Fruit fly (Drosophila melanogaster) whole organism, embryonic: Measurements from ENCODE around the gene CG12783.

Source experiments
- CG10267 ChIP-seq: fragments of 200-800 bp; sonication (Bioruptor generic); optimal IDR thresholded peaks from 2 replicates; lab custom pipeline; 2018; ENCODE audit warnings: missing biosample characterization, mild to moderate bottlenecking, missing genetic modification characterization, moderate library complexity
- CG11504 ChIP-seq: fragments of 200-800 bp; sonication (Bioruptor generic); optimal IDR thresholded peaks from 3 replicates; lab custom pipeline; 2019; ENCODE audit warnings: missing biosample characterization, mild to moderate bottlenecking, missing genetic modification characterization, moderate library complexity
- CG1233 ChIP-seq: fragments of 200-800 bp; sonication (Bioruptor generic); optimal IDR thresholded peaks from 4 replicates; lab custom pipeline; 2018; ENCODE audit warnings: missing biosample characterization, mild to moderate bottlenecking, missing genetic modification characterization
- CG12391 ChIP-seq: fragments of 200-800 bp; sonication (Bioruptor generic); optimal IDR thresholded peaks from 3 replicates; lab custom pipeline; 2018; ENCODE audit warnings: missing biosample characterization, mild to moderate bottlenecking, missing genetic modification characterization, moderate library complexity
- CG13296 ChIP-seq: fragments of 200-800 bp; sonication (Bioruptor generic); optimal IDR thresholded peaks from 3 replicates; lab custom pipeline; 2018; ENCODE audit warnings: missing biosample characterization, mild to moderate bottlenecking, missing genetic modification characterization
- CG15601 ChIP-seq: fragments of 200-800 bp; sonication (Bioruptor generic); optimal IDR thresholded peaks from 3 replicates; lab custom pipeline; 2019; ENCODE audit warnings: missing biosample characterization, mild to moderate bottlenecking, missing genetic modification characterization, moderate library complexity
- CG16863 ChIP-seq: fragments of 200-800 bp; sonication (Bioruptor generic); optimal IDR thresholded peaks from 3 replicates; lab custom pipeline; 2016; ENCODE audit warnings: missing biosample characterization, missing genetic modification characterization
- CG18619 ChIP-seq: fragments of 200-800 bp; sonication (Bioruptor generic); optimal IDR thresholded peaks from 3 replicates; lab custom pipeline; 2017; ENCODE audit warnings: missing biosample characterization, mild to moderate bottlenecking, missing genetic modification characterization
- CG2199 ChIP-seq: fragments of 200-800 bp; sonication (Bioruptor generic); IDR thresholded peaks from 3 replicates; pipeline ENCODE4 v1.3.6; 2022; ENCODE audit warnings: missing biosample characterization, missing genetic modification characterization
- CG3838 ChIP-seq: fragments of 200-800 bp; sonication (Bioruptor generic); optimal IDR thresholded peaks from 3 replicates; lab custom pipeline; 2016; ENCODE audit warnings: missing biosample characterization, missing genetic modification characterization
- CG4282 ChIP-seq: fragments of 200-800 bp; sonication (Bioruptor generic); optimal IDR thresholded peaks from 2 replicates; lab custom pipeline; 2016; ENCODE audit warnings: missing biosample characterization, missing genetic modification characterization
- CG4707 ChIP-seq: fragments of 200-800 bp; sonication (Bioruptor generic); optimal IDR thresholded peaks from 2 replicates; lab custom pipeline; 2018; ENCODE audit warnings: missing biosample characterization, mild to moderate bottlenecking, missing genetic modification characterization, moderate library complexity
- CG6689 ChIP-seq: fragments of 200-800 bp; sonication (Bioruptor generic); IDR thresholded peaks from 2 replicates; pipeline ENCODE4 v1.3.6; 2022; ENCODE audit warnings: missing biosample characterization, missing genetic modification characterization
- CG7357 ChIP-seq: fragments of 200-800 bp; sonication (Bioruptor generic); IDR thresholded peaks from 3 replicates; pipeline ENCODE4 v1.3.6; 2022; ENCODE audit warnings: missing biosample characterization, missing genetic modification characterization
- CG7963 ChIP-seq: fragments of 200-800 bp; sonication (Bioruptor generic); IDR thresholded peaks from 3 replicates; pipeline ENCODE4 v1.3.6; 2022; ENCODE audit warnings: missing biosample characterization, missing genetic modification characterization; ENCODE audit not compliant: partially characterized antibody
- CG8089 ChIP-seq: fragments of 200-800 bp; sonication (Bioruptor generic); optimal IDR thresholded peaks from 3 replicates; lab custom pipeline; 2016; ENCODE audit warnings: missing biosample characterization, missing genetic modification characterization
- CG8290 ChIP-seq, 3 experiments: fragments of 200-800 bp; sonication (Bioruptor generic); optimal IDR thresholded peaks; 2 replicates each; lab custom pipeline; 2016 to 2019; ENCODE audit warnings: missing biosample characterization in 3 of 3, missing genetic modification characterization in 3 of 3, mild to moderate bottlenecking in 2 of 3, moderate library complexity in 1 of 3
- CG8359 ChIP-seq: fragments of 200-800 bp; sonication (Bioruptor generic); optimal IDR thresholded peaks from 2 replicates; lab custom pipeline; 2017; ENCODE audit warnings: missing biosample characterization, mild to moderate bottlenecking, missing genetic modification characterization, borderline replicate concordance
- CG9932 ChIP-seq: fragments of 200-800 bp; sonication (Bioruptor generic); IDR thresholded peaks from 2 replicates; pipeline ENCODE4 v1.3.6; 2022; ENCODE audit warnings: missing biosample characterization, missing genetic modification characterization
- Camta ChIP-seq: fragments of 200-800 bp; sonication (Bioruptor generic); optimal IDR thresholded peaks from 2 replicates; lab custom pipeline; 2016; ENCODE audit warnings: missing biosample characterization, missing genetic modification characterization
- D19A ChIP-seq: fragments of 200-800 bp; optimal IDR thresholded peaks from 3 replicates; lab custom pipeline; 2019; ENCODE audit warnings: missing biosample characterization, mild to moderate bottlenecking, missing genetic modification characterization, moderate library complexity
- Dfd ChIP-seq, 2 experiments: fragments of >200 bp; optimal IDR thresholded peaks; 2 replicates each; lab custom pipeline; 2017; ENCODE audit warnings: missing biosample characterization in 2 of 2, missing genetic modification characterization in 2 of 2
- Dp ChIP-seq: fragments of 200-800 bp; sonication (Bioruptor generic); optimal IDR thresholded peaks from 2 replicates; lab custom pipeline; 2018; ENCODE audit warnings: missing biosample characterization, mild to moderate bottlenecking, missing genetic modification characterization, moderate library complexity
- E2f2 ChIP-seq: fragments of 200-800 bp; sonication (Bioruptor generic); IDR thresholded peaks from 2 replicates; pipeline ENCODE4 v1.3.6; 2022; ENCODE audit warnings: missing biosample characterization, missing genetic modification characterization
- Kr ChIP-seq: fragments of 200-800 bp; sonication (Bioruptor generic); optimal IDR thresholded peaks from 2 replicates; lab custom pipeline; 2017; ENCODE audit warnings: missing biosample characterization, mild to moderate bottlenecking, missing genetic modification characterization
- Lim3 ChIP-seq: fragments of 200-800 bp; sonication (Bioruptor generic); IDR thresholded peaks from 2 replicates; pipeline ENCODE4 v1.3.6; 2022; ENCODE audit warnings: missing biosample characterization, missing genetic modification characterization
- MBD-R2 ChIP-seq: fragments of 200-800 bp; sonication (Bioruptor generic); IDR thresholded peaks from 2 replicates; pipeline ENCODE4 v1.3.6; 2022; ENCODE audit warnings: missing biosample characterization, missing genetic modification characterization
- NC2α ChIP-seq: fragments of 200-800 bp; sonication (Bioruptor generic); optimal IDR thresholded peaks from 2 replicates; lab custom pipeline; 2016; ENCODE audit warnings: missing biosample characterization, missing genetic modification characterization
- Nf-YB ChIP-seq: fragments of 200-800 bp; sonication (Bioruptor generic); optimal IDR thresholded peaks from 3 replicates; lab custom pipeline; 2019; ENCODE audit warnings: missing biosample characterization, mild to moderate bottlenecking, missing genetic modification characterization, moderate library complexity
- Oaz ChIP-seq: fragments of 200-800 bp; sonication (Bioruptor generic); IDR thresholded peaks from 2 replicates; pipeline ENCODE4 v1.3.6; 2022; ENCODE audit warnings: missing biosample characterization, missing genetic modification characterization
- Stat92E ChIP-seq, 3 experiments: fragments of >200 bp in 2 of 3; fragments of 200-800 bp in 1 of 3; sonication (Bioruptor generic) in 1 of 3; optimal IDR thresholded peaks; 2 replicates each; lab custom pipeline; 2017 to 2019; ENCODE audit warnings: missing biosample characterization in 3 of 3, missing genetic modification characterization in 3 of 3, mild to moderate bottlenecking in 1 of 3, moderate library complexity in 1 of 3
- Xrp1 ChIP-seq: fragments of 200-800 bp; sonication (Bioruptor generic); IDR thresholded peaks from 2 replicates; pipeline ENCODE4 v1.3.6; 2022; ENCODE audit warnings: missing biosample characterization, missing genetic modification characterization
- bbx ChIP-seq: fragments of 200-800 bp; sonication (Bioruptor generic); IDR thresholded peaks from 2 replicates; pipeline ENCODE4 v1.3.6; 2022; ENCODE audit warnings: missing biosample characterization, missing genetic modification characterization; ENCODE audit not compliant: partially characterized antibody
- cad ChIP-seq: fragments of >200 bp; optimal IDR thresholded peaks from 2 replicates; lab custom pipeline; 2017; ENCODE audit warnings: missing biosample characterization, missing genetic modification characterization
- esg ChIP-seq: fragments of 200-800 bp; sonication (Bioruptor generic); conservative IDR thresholded peaks from 2 replicates; pipeline ENCODE4 v1.3.6; 2022; ENCODE audit warnings: missing biosample characterization, missing genetic modification characterization
- gt ChIP-seq: fragments of 200-800 bp; sonication (Bioruptor generic); IDR thresholded peaks from 2 replicates; pipeline ENCODE4 v1.3.6; 2022; ENCODE audit warnings: missing biosample characterization, missing genetic modification characterization
- ham ChIP-seq: fragments of 200-800 bp; sonication (Bioruptor generic); IDR thresholded peaks from 2 replicates; pipeline ENCODE4 v1.3.6; 2022; ENCODE audit warnings: missing biosample characterization, missing genetic modification characterization
- hbn ChIP-seq: fragments of 200-800 bp; sonication (Bioruptor generic); IDR thresholded peaks from 2 replicates; pipeline ENCODE4 v1.3.6; 2022; ENCODE audit warnings: missing biosample characterization, missing genetic modification characterization; ENCODE audit not compliant: partially characterized antibody
- mirr ChIP-seq: fragments of 200-800 bp; sonication (Bioruptor generic); optimal IDR thresholded peaks from 3 replicates; lab custom pipeline; 2018; ENCODE audit warnings: missing biosample characterization, mild to moderate bottlenecking, missing genetic modification characterization
- mld ChIP-seq: fragments of 200-800 bp; sonication (Bioruptor generic); IDR thresholded peaks from 3 replicates; pipeline ENCODE4 v1.3.6; 2022; ENCODE audit warnings: missing biosample characterization, missing genetic modification characterization; ENCODE audit not compliant: partially characterized antibody
- oc ChIP-seq: fragments of 200-800 bp; sonication (Bioruptor generic); optimal IDR thresholded peaks from 2 replicates; lab custom pipeline; 2018; ENCODE audit warnings: missing biosample characterization, mild to moderate bottlenecking, missing genetic modification characterization, moderate library complexity
- phol ChIP-seq: fragments of 200-800 bp; sonication (Bioruptor generic); optimal IDR thresholded peaks from 3 replicates; lab custom pipeline; 2018; ENCODE audit warnings: missing biosample characterization, mild to moderate bottlenecking, missing genetic modification characterization, moderate library complexity
- psq ChIP-seq: fragments of 200-800 bp; sonication (Bioruptor generic); optimal IDR thresholded peaks from 2 replicates; lab custom pipeline; 2017; ENCODE audit warnings: missing biosample characterization, missing genetic modification characterization
- repo ChIP-seq: fragments of 200-800 bp; sonication (Bioruptor generic); optimal IDR thresholded peaks from 2 replicates; lab custom pipeline; 2016; ENCODE audit warnings: missing biosample characterization, missing genetic modification characterization
- ssp ChIP-seq: fragments of 200-800 bp; sonication (Bioruptor generic); IDR thresholded peaks from 2 replicates; pipeline ENCODE4 v1.3.6; 2022; ENCODE audit warnings: missing biosample characterization, missing genetic modification characterization
- vfl ChIP-seq: fragments of 200-800 bp; sonication (Bioruptor generic); optimal IDR thresholded peaks from 2 replicates; lab custom pipeline; 2016; ENCODE audit warnings: missing biosample characterization, missing genetic modification characterization
- vnd ChIP-seq: fragments of 200-800 bp; sonication (Bioruptor generic); IDR thresholded peaks from 3 replicates; pipeline ENCODE4 v1.3.6; 2022; ENCODE audit warnings: missing biosample characterization, missing genetic modification characterization; ENCODE audit not compliant: partially characterized antibody
- wek ChIP-seq: fragments of 200-800 bp; sonication (Bioruptor generic); optimal IDR thresholded peaks from 3 replicates; lab custom pipeline; 2018; ENCODE audit warnings: missing biosample characterization, mild to moderate bottlenecking, missing genetic modification characterization, moderate library complexity
- z ChIP-seq: fragments of 200-800 bp; sonication (Bioruptor generic); IDR thresholded peaks from 3 replicates; pipeline ENCODE4 v1.3.6; 2022; ENCODE audit warnings: missing biosample characterization, missing genetic modification characterization
- zen2 ChIP-seq: fragments of 200-800 bp; sonication (Bioruptor generic); IDR thresholded peaks from 3 replicates; pipeline ENCODE4 v1.3.6; 2022; ENCODE audit warnings: missing biosample characterization, missing genetic modification characterization; ENCODE audit not compliant: partially characterized antibody

The CG12783 gene

dm6 chr3R:16640005-16640408 lies 26.8 kb upstream of the CG12783 start, which contains the start of gene nonA-l (continued):
- no peak for TF ChIP-seq CG8290 (GFP tag; optimal IDR thresholded peaks at IDR 0.05; lab: Kevin White, UChicago)
- no peak for TF ChIP-seq CG8290 (tag; optimal IDR thresholded peaks at IDR 0.05; lab: Kevin White, UChicago)
- TF ChIP-seq E2f2 (GFP tag; lab: Robert Waterston, UW): peak; percentile 96
- no peak for TF ChIP-seq vfl
- peak; percentile 18 for TF ChIP-seq CG12391 (tag; lab: Kevin White, UChicago)
- TF ChIP-seq D19A (tag; lab: Kevin White, UChicago): peak; percentile 57
- TF ChIP-seq vnd (GFP tag; lab: Robert Waterston, UW): peak; percentile 86
- no peak for TF ChIP-seq CG13296
- TF ChIP-seq wek (GFP tag; lab: Kevin White, UChicago): no peak
- TF ChIP-seq repo: no peak
- TF ChIP-seq CG15601: peak; percentile 49
- no peak for TF ChIP-seq CG3838 (GFP tag; lab: Kevin White, UChicago)
- no peak for TF ChIP-seq Xrp1 (GFP tag; lab: Robert Waterston, UW)
- TF ChIP-seq Oaz (GFP tag; lab: Robert Waterston, UW): no peak
- TF ChIP-seq Kr: no peak
- no peak; the same call in 2 of the 3 replicates for TF ChIP-seq zen2 (GFP tag; lab: Robert Waterston, UW)
- no peak for TF ChIP-seq cad
- peak; percentile 92 for TF ChIP-seq Dp (GFP tag; lab: Kevin White, UChicago)
- TF ChIP-seq psq: no peak
- TF ChIP-seq CG2199 (GFP tag; lab: Robert Waterston, UW): no peak
- TF ChIP-seq MBD-R2 (GFP tag; lab: Robert Waterston, UW): peak; percentile 25; the same call in 1 of the 2 replicates
- TF ChIP-seq CG4707: no peak
- no peak for TF ChIP-seq ssp
- TF ChIP-seq CG6689: no peak
- TF ChIP-seq phol (tag; lab: Kevin White, UChicago): peak; percentile 28
- TF ChIP-seq CG9932: no peak
- TF ChIP-seq mld: peak; percentile 78; the same call in 2 of the 3 replicates
- TF ChIP-seq mirr (GFP tag; lab: Kevin White, UChicago): no peak
- TF ChIP-seq hbn: peak; percentile 74
- TF ChIP-seq CG8089 (GFP tag; lab: Kevin White, UChicago): no peak
- no peak for TF ChIP-seq gt (GFP tag; lab: Robert Waterston, UW)
- peak in 1 of 3 experiments; percentile 63 for TF ChIP-seq Stat92E (GFP tag; optimal IDR thresholded peaks at IDR 0.05; lab: Kevin White, UChicago)
- TF ChIP-seq CG10267: peak; percentile 40
- TF ChIP-seq CG1233 (GFP tag; lab: Kevin White, UChicago): no peak
- TF ChIP-seq CG16863 (GFP tag; lab: Kevin White, UChicago): no peak
- no peak for TF ChIP-seq Camta (GFP tag; lab: Kevin White, UChicago)
- TF ChIP-seq CG7963 (GFP tag; lab: Robert Waterston, UW): peak; percentile 73
- TF ChIP-seq z (GFP tag; lab: Robert Waterston, UW): no peak
- no peak for TF ChIP-seq CG4282 (GFP tag; lab: Kevin White, UChicago)
- TF ChIP-seq oc (tag; lab: Kevin White, UChicago): no peak
- TF ChIP-seq CG8359 (GFP tag; lab: Kevin White, UChicago): no peak
- TF ChIP-seq ham (GFP tag; lab: Robert Waterston, UW): no peak
- TF ChIP-seq CG7357 (GFP tag; lab: Robert Waterston, UW): no peak
- no peak for TF ChIP-seq CG18619 (GFP tag; lab: Kevin White, UChicago)
- peak; percentile 90 for TF ChIP-seq bbx (GFP tag; lab: Robert Waterston, UW)
- TF ChIP-seq Dfd (GFP tag; optimal IDR thresholded peaks at IDR 0.05; lab: Kevin White, UChicago): no peak
- peak; percentile 17 for TF ChIP-seq Nf-YB (GFP tag; lab: Kevin White, UChicago)
- TF ChIP-seq Lim3 (GFP tag; lab: Robert Waterston, UW): no peak
- peak; percentile 89 for TF ChIP-seq CG11504 (tag; lab: Kevin White, UChicago)
- no peak for TF ChIP-seq NC2α (GFP tag; lab: Kevin White, UChicago)
- TF ChIP-seq esg: no peak
